Worm (Caenorhabditis elegans) whole organism, mixed stage, embryonic: ENCODE measurements around the gene F21H7.12.

ENCODE experiments used
- M03D4.4 ChIP-seq: sonication (generic microtip); optimal IDR thresholded peaks from 2 replicates; lab custom pipeline; 2017; ENCODE audit warnings: mild to moderate bottlenecking, missing genetic modification characterization, missing compliant biosample characterization
- bed-3 ChIP-seq: fragments of 200-800 bp; sonication (Bioruptor generic); optimal IDR thresholded peaks from 3 replicates; lab custom pipeline; 2018; ENCODE audit warnings: mild to moderate bottlenecking, missing genetic modification characterization, moderate library complexity, missing compliant biosample characterization
- blmp-1 ChIP-seq: fragments of 150-350 bp; optimal IDR thresholded peaks from 2 replicates; lab custom pipeline; 2014; ENCODE audit warnings: missing biosample characterization, missing genetic modification characterization
- ceh-39 ChIP-seq: fragments of 150-350 bp; optimal IDR thresholded peaks from 2 replicates; lab custom pipeline; 2014; ENCODE audit warnings: missing biosample characterization, missing genetic modification characterization
- ceh-43 ChIP-seq: fragments of 200-800 bp; sonication (Bioruptor generic); optimal IDR thresholded peaks from 2 replicates; lab custom pipeline; 2018; ENCODE audit warnings: mild to moderate bottlenecking, missing genetic modification characterization, moderate library complexity, missing compliant biosample characterization
- ceh-83 ChIP-seq: fragments of 200-800 bp; sonication (Bioruptor generic); optimal IDR thresholded peaks from 2 replicates; lab custom pipeline; 2018; ENCODE audit warnings: mild to moderate bottlenecking, missing genetic modification characterization, missing compliant biosample characterization
- ces-1 ChIP-seq: fragments of 150-350 bp; optimal IDR thresholded peaks from 2 replicates; lab custom pipeline; 2014; ENCODE audit warnings: missing biosample characterization, missing genetic modification reagents, missing genetic modification characterization
- drap-1 ChIP-seq: fragments of 200-800 bp; sonication (Bioruptor generic); optimal IDR thresholded peaks from 3 replicates; lab custom pipeline; 2018; ENCODE audit warnings: mild to moderate bottlenecking, missing genetic modification characterization, missing compliant biosample characterization
- elt-1 ChIP-seq: sonication (generic microtip); optimal IDR thresholded peaks from 2 replicates; lab custom pipeline; 2017; ENCODE audit warnings: missing genetic modification characterization, mild to moderate bottlenecking, missing compliant biosample characterization, antibody characterized with exemption, moderate library complexity, borderline replicate concordance; ENCODE audit not compliant: insufficient read depth
- elt-3 ChIP-seq: fragments of 150-350 bp; optimal IDR thresholded peaks from 2 replicates; lab custom pipeline; 2014; ENCODE audit warnings: missing biosample characterization, missing genetic modification characterization
- flh-1 ChIP-seq: fragments of 200-800 bp; sonication (Bioruptor generic); optimal IDR thresholded peaks from 2 replicates; lab custom pipeline; 2018; ENCODE audit warnings: mild to moderate bottlenecking, missing genetic modification characterization, moderate library complexity, missing compliant biosample characterization
- ham-2 ChIP-seq: fragments of 200-800 bp; sonication (Bioruptor generic); optimal IDR thresholded peaks from 2 replicates; lab custom pipeline; 2018; ENCODE audit warnings: mild to moderate bottlenecking, missing genetic modification characterization, missing compliant biosample characterization
- hlh-1 ChIP-seq: fragments of 150-350 bp; optimal IDR thresholded peaks from 2 replicates; lab custom pipeline; 2014; ENCODE audit warnings: missing biosample characterization, missing genetic modification reagents, missing genetic modification characterization
- lin-13 ChIP-seq: fragments of 150-350 bp; optimal IDR thresholded peaks from 2 replicates; lab custom pipeline; 2014; ENCODE audit warnings: missing biosample characterization, missing genetic modification characterization
- lin-32 ChIP-seq: fragments of 200-800 bp; sonication (Bioruptor generic); optimal IDR thresholded peaks from 2 replicates; lab custom pipeline; 2018; ENCODE audit warnings: mild to moderate bottlenecking, missing genetic modification characterization, missing compliant biosample characterization
- mab-5 ChIP-seq: fragments of 150-350 bp; optimal IDR thresholded peaks from 2 replicates; lab custom pipeline; 2014; ENCODE audit warnings: missing biosample characterization, missing genetic modification characterization
- mep-1 ChIP-seq: fragments of 150-350 bp; optimal IDR thresholded peaks from 2 replicates; lab custom pipeline; 2017; ENCODE audit warnings: missing biosample characterization, missing genetic modification reagents, missing genetic modification characterization, inconsistent platforms
- mls-2 ChIP-seq: sonication (generic microtip); optimal IDR thresholded peaks from 2 replicates; lab custom pipeline; 2016; ENCODE audit warnings: mild to moderate bottlenecking, missing genetic modification characterization, moderate library complexity, missing compliant biosample characterization
- nhr-12 ChIP-seq: fragments of 150-350 bp; optimal IDR thresholded peaks from 2 replicates; lab custom pipeline; 2014; ENCODE audit warnings: missing biosample characterization, missing genetic modification characterization
- nhr-2 ChIP-seq: fragments of 150-350 bp; optimal IDR thresholded peaks from 2 replicates; lab custom pipeline; 2014; ENCODE audit warnings: missing biosample characterization, missing genetic modification characterization
- nhr-237 ChIP-seq: fragments of 150-350 bp; optimal IDR thresholded peaks from 2 replicates; lab custom pipeline; 2014; ENCODE audit warnings: missing biosample characterization, missing genetic modification characterization
- nhr-76 ChIP-seq: sonication (generic microtip); optimal IDR thresholded peaks from 2 replicates; lab custom pipeline; 2017; ENCODE audit warnings: missing biosample characterization, missing genetic modification characterization
- pha-4 ChIP-seq: fragments of 150-350 bp; optimal IDR thresholded peaks from 2 replicates; lab custom pipeline; 2018; ENCODE audit warnings: missing biosample characterization, missing genetic modification reagents, missing genetic modification characterization
- sem-2 ChIP-seq: fragments of 200-800 bp; sonication (Bioruptor generic); optimal IDR thresholded peaks from 2 replicates; lab custom pipeline; 2018; ENCODE audit warnings: mild to moderate bottlenecking, missing genetic modification characterization, missing compliant biosample characterization
- snpc-4 ChIP-seq: fragments of 150-350 bp; optimal IDR thresholded peaks from 2 replicates; lab custom pipeline; 2014; ENCODE audit warnings: missing biosample characterization, missing genetic modification characterization
- sptf-1 ChIP-seq: sonication (generic microtip); optimal IDR thresholded peaks from 2 replicates; lab custom pipeline; 2017; ENCODE audit warnings: mild to moderate bottlenecking, missing genetic modification characterization, moderate library complexity, missing compliant biosample characterization
- tbx-8 ChIP-seq: fragments of 200-800 bp; sonication (Bioruptor generic); optimal IDR thresholded peaks from 2 replicates; lab custom pipeline; 2018; ENCODE audit warnings: mild to moderate bottlenecking, missing genetic modification characterization, moderate library complexity, missing compliant biosample characterization
- unc-120 ChIP-seq: sonication (generic microtip); optimal IDR thresholded peaks from 2 replicates; lab custom pipeline; 2017; ENCODE audit warnings: missing genetic modification characterization, missing compliant biosample characterization; ENCODE audit not compliant: poor library complexity, severe bottlenecking
- unc-39 ChIP-seq: fragments of 150-350 bp; optimal IDR thresholded peaks from 2 replicates; lab custom pipeline; 2014; ENCODE audit warnings: missing biosample characterization, missing genetic modification characterization
- zip-8 ChIP-seq: fragments of 150-350 bp; optimal IDR thresholded peaks from 2 replicates; lab custom pipeline; 2014; ENCODE audit warnings: missing biosample characterization, missing genetic modification characterization

Gene F21H7.12

ce11 chrV:16210257-16211002 is 19.5 kb upstream of the F21H7.12 start, which contains the start of gene F11A5.16:
TSS of gene F11A5.16 (plus strand) at chrV:16210952.
- TF ChIP-seq ham-2 (GFP tag; lab: Kevin White, UChicago) (no peak), snpc-4 (tag; lab: Kevin White, UChicago) (no peak), unc-39 (tag; lab: Kevin White, UChicago) (no peak), ces-1 (no peak), flh-1 (GFP tag; lab: Kevin White, UChicago) (no peak), nhr-237 (tag; lab: Kevin White, UChicago) (no peak), lin-13 (tag; lab: Kevin White, UChicago) (no peak), tbx-8 (GFP tag; lab: Kevin White, UChicago) (no peak), drap-1 (GFP tag; lab: Kevin White, UChicago) (no peak), M03D4.4 (tag; lab: Kevin White, UChicago) (no peak), pha-4 (no peak), nhr-76 (tag; lab: Kevin White, UChicago) (no peak), sem-2 (no peak), hlh-1 (tag; lab: Kevin White, UChicago) (no peak), nhr-12 (tag; lab: Kevin White, UChicago) (no peak), blmp-1 (tag; lab: Kevin White, UChicago) (no peak), mab-5 (tag; lab: Kevin White, UChicago) (no peak), nhr-2 (tag; lab: Kevin White, UChicago) (no peak)
- TF ChIP-seq, all 35 proteins: peak for 0

ce11 chrV:16211713-16212112 is 18.3 kb upstream of the F21H7.12 start:
- TF ChIP-seq lin-32 (GFP tag; lab: Kevin White, UChicago): no peak
- TF ChIP-seq, all 35 proteins: peak for 0

ce11 chrV:16213323-16213722 is 16.6 kb upstream of the F21H7.12 start:
- TF ChIP-seq blmp-1 (tag; lab: Kevin White, UChicago) (no peak), snpc-4 (tag; lab: Kevin White, UChicago) (no peak), nhr-12 (tag; lab: Kevin White, UChicago) (no peak), ceh-43 (GFP tag; lab: Kevin White, UChicago) (no peak), flh-1 (GFP tag; lab: Kevin White, UChicago) (no peak), elt-1 (no peak), elt-3 (tag; lab: Kevin White, UChicago) (no peak), hlh-1 (tag; lab: Kevin White, UChicago) (no peak), sptf-1 (tag; lab: Kevin White, UChicago) (no peak)

- no peak for TF ChIP-seq mls-2 (tag; lab: Kevin White, UChicago)
- TF ChIP-seq ceh-39: no peak
- TF ChIP-seq tbx-8 (GFP tag; lab: Kevin White, UChicago): no peak
- TF ChIP-seq hlh-1 (tag; lab: Kevin White, UChicago): no peak
- TF ChIP-seq ceh-83 (GFP tag; lab: Kevin White, UChicago): no peak
- no peak for TF ChIP-seq zip-8 (tag; lab: Kevin White, UChicago)
- no peak for TF ChIP-seq snpc-4 (tag; lab: Kevin White, UChicago)
- TF ChIP-seq unc-120 (tag; lab: Kevin White, UChicago): no peak
- no peak for TF ChIP-seq nhr-76 (tag; lab: Kevin White, UChicago)
- no peak for TF ChIP-seq ham-2 (GFP tag; lab: Kevin White, UChicago)
- TF ChIP-seq mab-5 (tag; lab: Kevin White, UChicago): no peak
These were observed 15.5 kb upstream of the F21H7.12 start, which contains the start of gene F11A5.9 for ce11 chrV:16214505-16214904. TSS of gene F11A5.9 (plus strand) at chrV:16214890.

ce11 chrV:16218522-16218921 is 11.4 kb upstream of the F21H7.12 start, which contains the start of gene F11A5.15:
TSS of gene F11A5.15 (minus strand) at chrV:16218622.
- TF ChIP-seq lin-32 (GFP tag; lab: Kevin White, UChicago) (no peak), hlh-1 (tag; lab: Kevin White, UChicago) (no peak), bed-3 (GFP tag; lab: Kevin White, UChicago) (no peak), snpc-4 (tag; lab: Kevin White, UChicago) (no peak), tbx-8 (GFP tag; lab: Kevin White, UChicago) (no peak), lin-13 (tag; lab: Kevin White, UChicago) (no peak), sptf-1 (tag; lab: Kevin White, UChicago) (no peak), nhr-12 (tag; lab: Kevin White, UChicago) (no peak), M03D4.4 (tag; lab: Kevin White, UChicago) (no peak), nhr-2 (tag; lab: Kevin White, UChicago) (no peak), mep-1 (tag; lab: Kevin White, UChicago) (no peak), mls-2 (tag; lab: Kevin White, UChicago) (no peak), ceh-83 (GFP tag; lab: Kevin White, UChicago) (no peak), ham-2 (GFP tag; lab: Kevin White, UChicago) (no peak)
- TF ChIP-seq, all 35 proteins: peak for 0
